Worm (Caenorhabditis elegans): Measurements from ENCODE around the gene sru-4.

ce11 chrIV:9545986-9546385, 47.8 kb downstream of the sru-4 start, which contains the start of gene T05A1.5:
- TF ChIP-seq elt-3 (tag; optimal IDR thresholded peaks at IDR 0.05) (no peak), ceh-82 (tag; optimal IDR thresholded peaks at IDR 0.05) (no peak), blmp-1 (tag; optimal IDR thresholded peaks at IDR 0.05; ENCODE audit: insufficient read depth) (no peak), peb-1 (tag; optimal IDR thresholded peaks at IDR 0.05) (no peak), crh-2 (tag; optimal IDR thresholded peaks at IDR 0.05) (no peak)

All from whole organism, L2 larva.